Worm (Caenorhabditis elegans) whole organism, young adult: Measurements from ENCODE around the gene ZK1098.11.
A peak's percentile ranks its signal among the peaks of the same experiment; 100 is the strongest.

ENCODE experiments used
- B0035.1 ChIP-seq: sonication (generic microtip); optimal IDR thresholded peaks from 2 replicates; lab custom pipeline; 2016; ENCODE audit warnings: missing genetic modification characterization, mild to moderate bottlenecking, missing compliant biosample characterization, missing genotype, missing genetic modification reagents
- C06A6.2 ChIP-seq: fragments of 200-800 bp; sonication (Bioruptor generic); conservative IDR thresholded peaks from 2 replicates; pipeline ENCODE4 v1.3.6; 2022; ENCODE audit warnings: missing genetic modification characterization, missing compliant biosample characterization
- F10E7.11 ChIP-seq: sonication (generic microtip); optimal IDR thresholded peaks from 2 replicates; lab custom pipeline; 2017; ENCODE audit warnings: mild to moderate bottlenecking, missing genetic modification characterization, moderate library complexity, missing compliant biosample characterization
- F23B12.7 ChIP-seq: sonication (generic microtip); optimal IDR thresholded peaks from 2 replicates; lab custom pipeline; 2017; ENCODE audit warnings: missing genetic modification characterization, mild to moderate bottlenecking, missing compliant biosample characterization, antibody characterized with exemption, moderate library complexity; ENCODE audit not compliant: insufficient read depth
- F37B4.10 ChIP-seq: fragments of 200-800 bp; sonication (Bioruptor generic); IDR thresholded peaks from 2 replicates; pipeline ENCODE4 v1.3.6; 2022; ENCODE audit warnings: missing genetic modification characterization, missing compliant biosample characterization
- F52B5.7 ChIP-seq: sonication (generic microtip); optimal IDR thresholded peaks from 2 replicates; lab custom pipeline; 2016; ENCODE audit warnings: mild to moderate bottlenecking, missing genetic modification characterization, missing compliant biosample characterization
- F57A8.1 ChIP-seq: fragments of 200-800 bp; sonication (Bioruptor generic); optimal IDR thresholded peaks from 2 replicates; lab custom pipeline; 2018; ENCODE audit warnings: mild to moderate bottlenecking, missing genetic modification characterization, moderate library complexity, missing compliant biosample characterization
- T07F8.4 ChIP-seq: sonication (generic microtip); optimal IDR thresholded peaks from 2 replicates; lab custom pipeline; 2016; ENCODE audit warnings: mild to moderate bottlenecking, missing genetic modification characterization, moderate library complexity, missing compliant biosample characterization
- T26A5.8 ChIP-seq: sonication (generic microtip); optimal IDR thresholded peaks from 2 replicates; lab custom pipeline; 2016; ENCODE audit warnings: missing genetic modification characterization, missing compliant biosample characterization
- Y53G8AR.9 ChIP-seq: fragments of 200-800 bp; sonication (Bioruptor generic); conservative IDR thresholded peaks from 2 replicates; pipeline ENCODE4 v1.3.6; 2022; ENCODE audit warnings: missing genetic modification reagents, missing genetic modification characterization, missing compliant biosample characterization
- Y67H2A.10 ChIP-seq: fragments of 200-800 bp; sonication (Bioruptor generic); conservative IDR thresholded peaks from 2 replicates; pipeline ENCODE4 v1.3.6; 2022; ENCODE audit warnings: missing genetic modification reagents, missing genetic modification characterization, missing compliant biosample characterization
- Y79H2A.3 ChIP-seq: fragments of 200-800 bp; sonication (Bioruptor generic); conservative IDR thresholded peaks from 2 replicates; pipeline ENCODE4 v1.3.6; 2022; ENCODE audit warnings: missing genetic modification reagents, missing genetic modification characterization, missing compliant biosample characterization
- ama-1 ChIP-seq, 3 experiments: fragments of 150-350 bp in 1 of 3; sonication (generic microtip) in 2 of 3; optimal IDR thresholded peaks; 2 replicates each; lab custom pipeline; 2014 to 2018; ENCODE audit warnings: missing biosample characterization in 2 of 3, missing genetic modification characterization in 2 of 3, missing genetic modification reagents in 2 of 3
- aptf-2 ChIP-seq: fragments of 200-800 bp; sonication (Bioruptor generic); conservative IDR thresholded peaks from 2 replicates; pipeline ENCODE4 v1.3.6; 2022; ENCODE audit warnings: missing genetic modification reagents, missing genetic modification characterization, missing compliant biosample characterization
- atf-7 ChIP-seq: sonication (generic microtip); optimal IDR thresholded peaks from 2 replicates; lab custom pipeline; 2017; ENCODE audit warnings: mild to moderate bottlenecking, missing genetic modification characterization, missing compliant biosample characterization
- athp-1 ChIP-seq: sonication (generic microtip); optimal IDR thresholded peaks from 2 replicates; lab custom pipeline; 2017; ENCODE audit warnings: mild to moderate bottlenecking, missing genetic modification characterization, missing compliant biosample characterization
- attf-5 ChIP-seq: fragments of 200-800 bp; sonication (Bioruptor generic); optimal IDR thresholded peaks from 2 replicates; lab custom pipeline; 2018; ENCODE audit warnings: mild to moderate bottlenecking, missing genetic modification characterization, missing compliant biosample characterization
- bed-1 ChIP-seq: fragments of 200-800 bp; sonication (Bioruptor generic); IDR thresholded peaks from 2 replicates; pipeline ENCODE4 v1.3.6; 2022; ENCODE audit warnings: missing genetic modification reagents, missing genetic modification characterization, missing compliant biosample characterization
- bed-2 ChIP-seq: fragments of 200-800 bp; sonication (Bioruptor generic); IDR thresholded peaks from 2 replicates; pipeline ENCODE4 v1.3.6; 2022; ENCODE audit warnings: missing genetic modification reagents, missing genetic modification characterization, missing compliant biosample characterization
- ccch-3 ChIP-seq: fragments of 200-800 bp; sonication (Bioruptor generic); optimal IDR thresholded peaks from 2 replicates; lab custom pipeline; 2018; ENCODE audit warnings: mild to moderate bottlenecking, missing genetic modification characterization, missing compliant biosample characterization
- ceh-91 ChIP-seq: fragments of 200-800 bp; sonication (Bioruptor generic); IDR thresholded peaks from 2 replicates; pipeline ENCODE4 v1.3.6; 2022; ENCODE audit warnings: missing genetic modification reagents, missing genetic modification characterization, missing compliant biosample characterization
- chd-7 ChIP-seq: sonication (generic microtip); optimal IDR thresholded peaks from 2 replicates; lab custom pipeline; 2016; ENCODE audit warnings: mild to moderate bottlenecking, missing genetic modification characterization, moderate library complexity, missing compliant biosample characterization
- die-1 ChIP-seq: sonication (generic microtip); optimal IDR thresholded peaks from 2 replicates; lab custom pipeline; 2016; ENCODE audit warnings: missing genotype, mild to moderate bottlenecking, missing genetic modification characterization, missing compliant biosample characterization
- fkh-3 ChIP-seq: sonication (generic microtip); optimal IDR thresholded peaks from 2 replicates; lab custom pipeline; 2016; ENCODE audit warnings: mild to moderate bottlenecking, missing genetic modification characterization, missing compliant biosample characterization
- him-1 ChIP-seq: sonication (generic microtip); optimal IDR thresholded peaks from 2 replicates; lab custom pipeline; 2016; ENCODE audit warnings: missing genotype, missing genetic modification reagents, missing genetic modification characterization, missing compliant biosample characterization
- hmg-1.2 ChIP-seq: fragments of 200-800 bp; sonication (Bioruptor generic); IDR thresholded peaks from 2 replicates; pipeline ENCODE4 v1.3.6; 2022; ENCODE audit warnings: missing genetic modification reagents, missing genetic modification characterization, missing compliant biosample characterization
- hmg-20 ChIP-seq: fragments of 200-800 bp; sonication (Bioruptor generic); IDR thresholded peaks from 2 replicates; pipeline ENCODE4 v1.3.6; 2022; ENCODE audit warnings: missing genetic modification reagents, missing genetic modification characterization, missing compliant biosample characterization
- hsf-1 ChIP-seq: fragments of 200-800 bp; sonication (Bioruptor generic); IDR thresholded peaks from 2 replicates; pipeline ENCODE4 v1.3.6; 2022; ENCODE audit warnings: missing genetic modification reagents, missing genetic modification characterization, missing compliant biosample characterization
- lin-35 ChIP-seq, 3 experiments: fragments of 150-350 bp in 2 of 3; sonication (generic microtip) in 1 of 3; optimal IDR thresholded peaks; 2 replicates each; lab custom pipeline; 2014 to 2018; ENCODE audit warnings: missing biosample characterization in 3 of 3, missing genetic modification characterization in 3 of 3, missing genetic modification reagents in 3 of 3
- lir-1 ChIP-seq: fragments of 200-800 bp; sonication (Bioruptor generic); conservative IDR thresholded peaks from 2 replicates; pipeline ENCODE4 v1.3.6; 2022; ENCODE audit warnings: missing genetic modification reagents, missing genetic modification characterization, missing compliant biosample characterization
- madf-3 ChIP-seq: fragments of 200-800 bp; sonication (Bioruptor generic); IDR thresholded peaks from 2 replicates; pipeline ENCODE4 v1.3.6; 2022; ENCODE audit warnings: missing genetic modification reagents, missing genetic modification characterization, missing compliant biosample characterization
- mcd-1 ChIP-seq: fragments of 200-800 bp; sonication (Bioruptor generic); IDR thresholded peaks from 2 replicates; pipeline ENCODE4 v1.3.6; 2022; ENCODE audit warnings: missing genetic modification reagents, missing genetic modification characterization, missing compliant biosample characterization
- mel-28 ChIP-seq: sonication (generic microtip); optimal IDR thresholded peaks from 2 replicates; lab custom pipeline; 2016; ENCODE audit warnings: borderline replicate concordance, mild to moderate bottlenecking, missing genetic modification characterization, missing compliant biosample characterization
- nhr-80 ChIP-seq: sonication (generic microtip); optimal IDR thresholded peaks from 2 replicates; lab custom pipeline; 2016; ENCODE audit warnings: missing genetic modification characterization, missing compliant biosample characterization
- pbrm-1 ChIP-seq: fragments of 200-800 bp; sonication (Bioruptor generic); IDR thresholded peaks from 2 replicates; pipeline ENCODE4 v1.3.6; 2022; ENCODE audit warnings: missing genetic modification reagents, missing genetic modification characterization, missing compliant biosample characterization
- rec-8 ChIP-seq, 2 experiments: sonication (generic microtip); optimal IDR thresholded peaks; 2 replicates each; lab custom pipeline; 2016; ENCODE audit warnings: mild to moderate bottlenecking in 2 of 2, missing genetic modification characterization in 2 of 2, missing genetic modification reagents in 2 of 2, missing genotype in 2 of 2, missing biosample characterization in 1 of 2, missing compliant biosample characterization in 1 of 2, moderate library complexity in 1 of 2
- sea-2 ChIP-seq: fragments of 200-800 bp; sonication (Bioruptor generic); IDR thresholded peaks from 2 replicates; pipeline ENCODE4 v1.3.6; 2022; ENCODE audit warnings: missing genetic modification characterization, missing compliant biosample characterization
- snpc-1.1 ChIP-seq: sonication (generic microtip); optimal IDR thresholded peaks from 2 replicates; lab custom pipeline; 2017; ENCODE audit warnings: missing genetic modification characterization, mild to moderate bottlenecking, missing compliant biosample characterization, antibody characterized with exemption, moderate library complexity, missing genotype, missing genetic modification reagents; ENCODE audit not compliant: insufficient read depth
- snpc-3.4 ChIP-seq: sonication (generic microtip); optimal IDR thresholded peaks from 2 replicates; lab custom pipeline; 2017; ENCODE audit warnings: missing genetic modification characterization, mild to moderate bottlenecking, missing compliant biosample characterization, antibody characterized with exemption, moderate library complexity, missing genotype, missing genetic modification reagents
- tbx-9 ChIP-seq: sonication (generic microtip); optimal IDR thresholded peaks from 2 replicates; lab custom pipeline; 2016; ENCODE audit warnings: borderline replicate concordance, missing genetic modification characterization, inconsistent platforms, missing compliant biosample characterization
- tlf-1 ChIP-seq: fragments of 200-800 bp; sonication (Bioruptor generic); optimal IDR thresholded peaks from 2 replicates; lab custom pipeline; 2018; ENCODE audit warnings: mild to moderate bottlenecking, missing genetic modification characterization, missing compliant biosample characterization
- xnd-1 ChIP-seq: sonication (generic microtip); optimal IDR thresholded peaks from 2 replicates; lab custom pipeline; 2016; ENCODE audit warnings: missing genotype, missing genetic modification reagents, missing genetic modification characterization, missing compliant biosample characterization
- ztf-18 ChIP-seq: sonication (generic microtip); optimal IDR thresholded peaks from 2 replicates; lab custom pipeline; 2016; ENCODE audit warnings: missing genotype, mild to moderate bottlenecking, missing genetic modification characterization, missing compliant biosample characterization
- ztf-28 ChIP-seq: fragments of 200-800 bp; sonication (Bioruptor generic); IDR thresholded peaks from 2 replicates; pipeline ENCODE4 v1.3.6; 2022; ENCODE audit warnings: missing genetic modification reagents, missing genetic modification characterization, missing compliant biosample characterization

Gene ZK1098.11

ce11 chrIII:9556300-9556699 lies at the start of gene ZK1098.11:
Gene ZK1098.11, plus strand, starts transcription at chrIII:9556600.
- TF ChIP-seq mel-28 (tag; lab: Kevin White, UChicago): no peak
- no peak for TF ChIP-seq T07F8.4 (tag; lab: Kevin White, UChicago)
- TF ChIP-seq lin-35 (GFP tag; optimal IDR thresholded peaks at IDR 0.05; lab: Kevin White, UChicago): no peak
- TF ChIP-seq aptf-2 (GFP tag; lab: Robert Waterston, UW): no peak
- no peak for TF ChIP-seq bed-2 (GFP tag; lab: Robert Waterston, UW)
- no peak for TF ChIP-seq die-1 (tag; lab: Kevin White, UChicago)
- no peak for TF ChIP-seq ztf-18 (tag; lab: Kevin White, UChicago)
- TF ChIP-seq xnd-1 (tag; lab: Kevin White, UChicago): no peak
- TF ChIP-seq tbx-9 (tag; lab: Kevin White, UChicago): no peak
- TF ChIP-seq sea-2: no peak
- no peak for TF ChIP-seq snpc-1.1 (tag; lab: Kevin White, UChicago)

ce11 chrIII:9507799-9508198 lies 48.6 kb upstream of the ZK1098.11 start, which contains the start of gene vha-14:
Gene vha-14, plus strand, starts transcription at chrIII:9508100.
- TF ChIP-seq rec-8 (tag; optimal IDR thresholded peaks at IDR 0.05; lab: Kevin White, UChicago): no peak
- TF ChIP-seq nhr-80 (tag; lab: Kevin White, UChicago): peak; percentile 63
- TF ChIP-seq hmg-1.2 (GFP tag; lab: Robert Waterston, UW): no peak
- TF ChIP-seq tlf-1: no peak
- no peak for TF ChIP-seq ceh-91 (GFP tag; lab: Robert Waterston, UW)
- TF ChIP-seq sea-2: no peak
- TF ChIP-seq chd-7 (tag; lab: Kevin White, UChicago): no peak
- TF ChIP-seq F23B12.7: peak; percentile 25
- TF ChIP-seq athp-1 (tag; lab: Kevin White, UChicago): no peak
- no peak for TF ChIP-seq F52B5.7 (tag; lab: Kevin White, UChicago)
- TF ChIP-seq F10E7.11 (tag; lab: Kevin White, UChicago): no peak
- no peak for TF ChIP-seq hmg-20 (GFP tag; lab: Robert Waterston, UW)
- no peak for TF ChIP-seq ztf-28
- no peak for TF ChIP-seq hsf-1 (GFP tag; lab: Robert Waterston, UW)
- peak; percentile 39 for TF ChIP-seq attf-5
- no peak for TF ChIP-seq F57A8.1 (GFP tag; lab: Kevin White, UChicago)
- TF ChIP-seq pbrm-1 (GFP tag; lab: Robert Waterston, UW): no peak
- no peak for TF ChIP-seq T26A5.8
- TF ChIP-seq ama-1 (optimal IDR thresholded peaks at IDR 0.05; lab: Kevin White, UChicago): no peak
- TF ChIP-seq ama-1 (GFP tag; optimal IDR thresholded peaks at IDR 0.05; lab: Kevin White, UChicago): no peak
- peak; percentile 38; the same call in 1 of the 2 replicates for TF ChIP-seq mcd-1 (GFP tag; lab: Robert Waterston, UW)
- TF ChIP-seq ccch-3: no peak
- TF ChIP-seq, all 124 proteins: peak for 4

ce11 chrIII:9509764-9510370 lies 46.5 kb upstream of the ZK1098.11 start:
- no peak for TF ChIP-seq snpc-3.4
- no peak for TF ChIP-seq nhr-80 (tag; lab: Kevin White, UChicago)
- no peak for TF ChIP-seq T07F8.4 (tag; lab: Kevin White, UChicago)
- peak; percentile 51 for TF ChIP-seq atf-7
- no peak for TF ChIP-seq fkh-3 (tag; lab: Kevin White, UChicago)
- peak; percentile 11 for TF ChIP-seq hmg-1.2 (GFP tag; lab: Robert Waterston, UW)
- peak; percentile 38 for TF ChIP-seq him-1 (tag; lab: Kevin White, UChicago)
- TF ChIP-seq lin-35 (GFP tag; optimal IDR thresholded peaks at IDR 0.05; lab: Kevin White, UChicago): peak in 1 of 3 experiments; percentile 51
- no peak for TF ChIP-seq lir-1 (GFP tag; lab: Robert Waterston, UW)
- peak; percentile 70 for TF ChIP-seq Y53G8AR.9
- 0 out of 2 replicates have a peak, but pooled peaks have one; percentile 54 for TF ChIP-seq F37B4.10 (GFP tag; lab: Robert Waterston, UW)
- TF ChIP-seq Y79H2A.3: no peak
- no peak for TF ChIP-seq bed-1
- TF ChIP-seq B0035.1 (tag; lab: Kevin White, UChicago): peak; percentile 48
- no peak for TF ChIP-seq sea-2
- 0 out of 2 replicates have a peak, but pooled peaks have one; percentile 29 for TF ChIP-seq madf-3 (GFP tag; lab: Robert Waterston, UW)
- TF ChIP-seq mel-28 (tag; lab: Kevin White, UChicago): no peak
- TF ChIP-seq Y67H2A.10: no peak
- TF ChIP-seq athp-1 (tag; lab: Kevin White, UChicago): peak; percentile 7
- no peak for TF ChIP-seq C06A6.2 (GFP tag; lab: Robert Waterston, UW)
